Worm (Caenorhabditis elegans) whole organism, L2 larva: Measurements from ENCODE around the gene rbf-1.

Experiments used
- R02D3.7 ChIP-seq: fragments of 150-350 bp; optimal IDR thresholded peaks from 2 replicates; lab custom pipeline; 2014; ENCODE audit warnings: missing biosample characterization, missing genetic modification characterization
- ZK546.5 ChIP-seq: sonication (generic microtip); optimal IDR thresholded peaks from 2 replicates; lab custom pipeline; 2017; ENCODE audit warnings: missing biosample characterization, missing genetic modification characterization
- alr-1 ChIP-seq: fragments of 150-350 bp; optimal IDR thresholded peaks from 2 replicates; lab custom pipeline; 2014; ENCODE audit warnings: missing biosample characterization, missing genetic modification characterization
- elt-1 ChIP-seq: fragments of 150-350 bp; optimal IDR thresholded peaks from 2 replicates; lab custom pipeline; 2014; ENCODE audit warnings: missing biosample characterization, missing genetic modification characterization
- elt-3 ChIP-seq: sonication (generic microtip); optimal IDR thresholded peaks from 2 replicates; lab custom pipeline; 2017; ENCODE audit warnings: missing biosample characterization, missing genetic modification characterization
- fos-1 ChIP-seq: fragments of 150-350 bp; optimal IDR thresholded peaks from 2 replicates; lab custom pipeline; 2014; ENCODE audit warnings: missing biosample characterization, missing genetic modification characterization
- gmeb-1 ChIP-seq: fragments of 150-350 bp; optimal IDR thresholded peaks from 2 replicates; lab custom pipeline; 2014; ENCODE audit warnings: missing biosample characterization, missing genetic modification characterization
- mdl-1 ChIP-seq, 2 experiments: fragments of 150-350 bp in 1 of 2; sonication (generic microtip) in 1 of 2; optimal IDR thresholded peaks; 2 replicates each; lab custom pipeline; 2017; ENCODE audit warnings: missing biosample characterization in 2 of 2, missing genetic modification characterization in 2 of 2
- nhr-11 ChIP-seq: fragments of 150-350 bp; optimal IDR thresholded peaks from 2 replicates; lab custom pipeline; 2014; ENCODE audit warnings: missing biosample characterization, missing genetic modification characterization
- nhr-12 ChIP-seq: fragments of 150-350 bp; optimal IDR thresholded peaks from 2 replicates; lab custom pipeline; 2014; ENCODE audit warnings: missing biosample characterization, missing genetic modification characterization
- skn-1 ChIP-seq: sonication (generic microtip); optimal IDR thresholded peaks from 2 replicates; lab custom pipeline; 2017; ENCODE audit warnings: missing biosample characterization, missing genetic modification characterization
- snpc-4 ChIP-seq: fragments of 150-350 bp; optimal IDR thresholded peaks from 2 replicates; lab custom pipeline; 2014; ENCODE audit warnings: missing biosample characterization, missing genetic modification characterization
- unc-55 ChIP-seq: fragments of 150-350 bp; sonication (generic microtip); optimal IDR thresholded peaks from 3 replicates; lab custom pipeline; 2014; ENCODE audit warnings: missing biosample characterization, missing genetic modification reagents, missing genetic modification characterization
- unc-62 ChIP-seq: fragments of 150-350 bp; optimal IDR thresholded peaks from 2 replicates; lab custom pipeline; 2014; ENCODE audit warnings: missing biosample characterization, missing genetic modification reagents, missing genetic modification characterization

- TF ChIP-seq snpc-4 (tag; lab: Kevin White, UChicago) (no peak), nhr-12 (tag; lab: Kevin White, UChicago) (no peak), mdl-1 (tag; optimal IDR thresholded peaks at IDR 0.05; lab: Kevin White, UChicago) (no peak), ZK546.5 (tag; lab: Kevin White, UChicago) (no peak), unc-55 (GFP tag; lab: Kevin White, UChicago) (no peak), R02D3.7 (no peak), elt-3 (tag; lab: Kevin White, UChicago) (no peak), unc-62 (GFP tag; lab: Kevin White, UChicago) (no peak), skn-1 (tag; lab: Kevin White, UChicago) (no peak), nhr-11 (no peak), elt-1 (tag; lab: Kevin White, UChicago) (no peak), fos-1 (tag; lab: Kevin White, UChicago) (no peak), alr-1 (tag; lab: Kevin White, UChicago) (no peak), gmeb-1 (tag; lab: Kevin White, UChicago) (no peak)
Measured at ce11 chrIII:6746008-6746407, 70.4 kb downstream of the rbf-1 start, which contains the start of gene dig-1.
